Fruit fly (Drosophila melanogaster): ENCODE measurements around the gene CycT.

The CycT gene

dm6 chr3L:17596897-17597296, 39.3 kb upstream of the CycT start (continued):
- TF ChIP-seq fd64A (GFP tag; optimal IDR thresholded peaks at IDR 0.05) = no peak
- TF ChIP-seq sob (GFP tag; IDR thresholded peaks at IDR 0.05) = no peak
- TF ChIP-seq cas (GFP tag; IDR thresholded peaks at IDR 0.05) = no peak
- no peak for TF ChIP-seq pfk (GFP tag; optimal IDR thresholded peaks at IDR 0.05)
- TF ChIP-seq D19B (GFP tag; optimal IDR thresholded peaks at IDR 0.05) = no peak
- TF ChIP-seq CG10959 (GFP tag; IDR thresholded peaks at IDR 0.05) = no peak
- no peak for TF ChIP-seq br (optimal IDR thresholded peaks at IDR 0.05)
- peak; percentile 56 for TF ChIP-seq CG10147 (GFP tag; optimal IDR thresholded peaks at IDR 0.05)
- TF ChIP-seq vfl (GFP tag; optimal IDR thresholded peaks at IDR 0.05) = no peak
- TF ChIP-seq CG9437 (GFP tag; optimal IDR thresholded peaks at IDR 0.05) = no peak
- no peak for TF ChIP-seq Trl (optimal IDR thresholded peaks at IDR 0.05)
- TF ChIP-seq Trl (GFP tag; optimal IDR thresholded peaks at IDR 0.05) = peak; percentile 25
- peak in 1 of 2 experiments; percentile 22 for TF ChIP-seq chif (GFP tag; optimal IDR thresholded peaks at IDR 0.05)
- peak; percentile 32 for TF ChIP-seq CG13624 (GFP tag; optimal IDR thresholded peaks at IDR 0.05)
- TF ChIP-seq CG3995 (GFP tag; optimal IDR thresholded peaks at IDR 0.05) = no peak
- TF ChIP-seq unc-4 (GFP tag; IDR thresholded peaks at IDR 0.05; ENCODE audit: partially characterized antibody) = no peak
- no peak for TF ChIP-seq ase (GFP tag; IDR thresholded peaks at IDR 0.05)
- no peak for TF ChIP-seq CG15269 (tag; optimal IDR thresholded peaks at IDR 0.05)
- peak; percentile 19 for TF ChIP-seq gfzf (GFP tag; optimal IDR thresholded peaks at IDR 0.05)
- TF ChIP-seq h (optimal IDR thresholded peaks at IDR 0.05) = no peak
- TF ChIP-seq stc (GFP tag; IDR thresholded peaks at IDR 0.05) = no peak
- TF ChIP-seq CG1792 (GFP tag; optimal IDR thresholded peaks at IDR 0.05) = no peak
- TF ChIP-seq CG10321 (GFP tag; IDR thresholded peaks at IDR 0.05) = no peak
- peak in 1 of 2 experiments; percentile 30 for TF ChIP-seq Eip74EF (GFP tag; optimal IDR thresholded peaks at IDR 0.05)
- TF ChIP-seq CG31365 (tag; optimal IDR thresholded peaks at IDR 0.05) = peak; percentile 21
- TF ChIP-seq twi (tag; optimal IDR thresholded peaks at IDR 0.05) = no peak
- no peak for TF ChIP-seq ash1 (GFP tag; optimal IDR thresholded peaks at IDR 0.05)
- peak; percentile 20 for TF ChIP-seq Hsf (GFP tag; optimal IDR thresholded peaks at IDR 0.05)
- no peak for TF ChIP-seq Gug (GFP tag; IDR thresholded peaks at IDR 0.05)
- no peak for TF ChIP-seq Antp (GFP tag; optimal IDR thresholded peaks at IDR 0.05)
- TF ChIP-seq Rfx (GFP tag; IDR thresholded peaks at IDR 0.05) = peak; percentile 60
- TF ChIP-seq gro (GFP tag; optimal IDR thresholded peaks at IDR 0.05) = peak; percentile 77
- peak; percentile 63 for TF ChIP-seq CG2712 (tag; optimal IDR thresholded peaks at IDR 0.05)
- peak; percentile 2 for TF ChIP-seq slou (GFP tag; optimal IDR thresholded peaks at IDR 0.05)
- no peak for TF ChIP-seq grn (GFP tag; optimal IDR thresholded peaks at IDR 0.05)
- no peak for TF ChIP-seq ap (GFP tag; IDR thresholded peaks at IDR 0.05)
- TF ChIP-seq odd (GFP tag; optimal IDR thresholded peaks at IDR 0.05) = no peak
- TF ChIP-seq Abd-B (GFP tag; optimal IDR thresholded peaks at IDR 0.05) = peak; percentile 10
- peak; percentile 55 for TF ChIP-seq sug (tag; optimal IDR thresholded peaks at IDR 0.05)
- no peak for TF ChIP-seq CG12219 (GFP tag; optimal IDR thresholded peaks at IDR 0.05)
- TF ChIP-seq az2 (GFP tag; optimal IDR thresholded peaks at IDR 0.05) = no peak
- TF ChIP-seq usp (GFP tag; optimal IDR thresholded peaks at IDR 0.05) = no peak
- TF ChIP-seq sens (GFP tag) = peak; percentile 61
- no peak for TF ChIP-seq tup (GFP tag; optimal IDR thresholded peaks at IDR 0.05)
- TF ChIP-seq HLH4C (GFP tag; IDR thresholded peaks at IDR 0.05; ENCODE audit: partially characterized antibody) = no peak
- TF ChIP-seq CG10366 (GFP tag; IDR thresholded peaks at IDR 0.05) = no peak
- TF ChIP-seq Dip3 (GFP tag; optimal IDR thresholded peaks at IDR 0.05) = no peak
- TF ChIP-seq CG6813 (GFP tag; optimal IDR thresholded peaks at IDR 0.05) = no peak
- TF ChIP-seq Med (GFP tag) = peak; percentile 92
- no peak for TF ChIP-seq ind (GFP tag; optimal IDR thresholded peaks at IDR 0.05)
- TF ChIP-seq ro (GFP tag; IDR thresholded peaks at IDR 0.05) = no peak
- no peak for TF ChIP-seq tin (GFP tag; optimal IDR thresholded peaks at IDR 0.05)
- no peak for TF ChIP-seq corto (GFP tag; optimal IDR thresholded peaks at IDR 0.05)
